Fruit fly (Drosophila melanogaster) whole organism, wandering third instar larva: ENCODE measurements around the gene heix.

Experiments
- CG32264 ChIP-seq: fragments of 200-800 bp; sonication (Bioruptor generic); optimal IDR thresholded peaks from 2 replicates; lab custom pipeline; 2016; ENCODE audit warnings: missing biosample characterization, missing genetic modification characterization
- Dfd ChIP-seq: fragments of >200 bp; optimal IDR thresholded peaks from 2 replicates; lab custom pipeline; 2017; ENCODE audit warnings: missing biosample characterization, missing genetic modification characterization
- HLH106 ChIP-seq: fragments of 200-800 bp; optimal IDR thresholded peaks from 3 replicates; lab custom pipeline; 2019; ENCODE audit warnings: missing biosample characterization, mild to moderate bottlenecking, missing genetic modification characterization, moderate library complexity
- Hnf4 ChIP-seq: fragments of 200-800 bp; sonication (Bioruptor generic); optimal IDR thresholded peaks from 2 replicates; lab custom pipeline; 2016; ENCODE audit warnings: missing biosample characterization, mild to moderate bottlenecking, missing genetic modification characterization
- Myc ChIP-seq: fragments of >200 bp; optimal IDR thresholded peaks from 2 replicates; lab custom pipeline; 2017
- OdsH ChIP-seq: fragments of 200-800 bp; sonication (Bioruptor generic); optimal IDR thresholded peaks from 2 replicates; lab custom pipeline; 2016; ENCODE audit warnings: missing biosample characterization, mild to moderate bottlenecking, missing genetic modification characterization
- Rel ChIP-seq, 2 experiments: fragments of 200-800 bp; sonication (Bioruptor generic) in 1 of 2; optimal IDR thresholded peaks; 2 replicates in 1 of 2; 3 replicates in 1 of 2; lab custom pipeline; 2016 to 2019; ENCODE audit warnings: mild to moderate bottlenecking in 2 of 2, missing biosample characterization in 2 of 2, missing genetic modification characterization in 2 of 2, moderate library complexity in 1 of 2
- Sp1 ChIP-seq: fragments of 200-800 bp; sonication (Bioruptor generic); optimal IDR thresholded peaks from 3 replicates; lab custom pipeline; 2019; ENCODE audit warnings: missing biosample characterization, mild to moderate bottlenecking, missing genetic modification characterization, moderate library complexity
- h ChIP-seq: fragments of 200-800 bp; sonication (Bioruptor generic); optimal IDR thresholded peaks from 3 replicates; lab custom pipeline; 2016; ENCODE audit warnings: missing biosample characterization, mild to moderate bottlenecking, missing genetic modification characterization
- pan ChIP-seq: fragments of >200 bp; optimal IDR thresholded peaks from 2 replicates; lab custom pipeline; 2017
- psq ChIP-seq: fragments of 200-800 bp; sonication (Bioruptor generic); optimal IDR thresholded peaks from 3 replicates; lab custom pipeline; 2017; ENCODE audit warnings: missing biosample characterization, mild to moderate bottlenecking, missing genetic modification characterization, moderate library complexity
- sv ChIP-seq: fragments of 200-800 bp; sonication (Bioruptor generic); optimal IDR thresholded peaks from 3 replicates; lab custom pipeline; 2016; ENCODE audit warnings: missing biosample characterization, missing genetic modification characterization
- woc ChIP-seq: sonication (Bioruptor generic); optimal IDR thresholded peaks from 2 replicates; lab custom pipeline; 2016; ENCODE audit warnings: missing biosample characterization, mild to moderate bottlenecking, missing genetic modification characterization

dm6 chr2L:16276820-16277219, 22.8 kb downstream of the heix start:
- no peak for TF ChIP-seq psq (GFP tag; lab: Kevin White, UChicago)
- no peak for TF ChIP-seq Hnf4 (GFP tag; lab: Kevin White, UChicago)
- no peak for TF ChIP-seq h (GFP tag; lab: Kevin White, UChicago)
- no peak for TF ChIP-seq pan
- no peak for TF ChIP-seq Dfd (GFP tag; lab: Kevin White, UChicago)
- no peak for TF ChIP-seq HLH106 (tag; lab: Kevin White, UChicago)
- TF ChIP-seq OdsH (GFP tag; lab: Kevin White, UChicago) = no peak
- no peak for TF ChIP-seq Rel (GFP tag; optimal IDR thresholded peaks at IDR 0.05; lab: Kevin White, UChicago)
- TF ChIP-seq Rel (tag; optimal IDR thresholded peaks at IDR 0.05; lab: Kevin White, UChicago) = no peak
- TF ChIP-seq Sp1 (GFP tag; lab: Kevin White, UChicago) = no peak
- TF ChIP-seq Myc (lab: Kevin White, UChicago) = no peak
- no peak for TF ChIP-seq CG32264 (GFP tag; lab: Kevin White, UChicago)
- no peak for TF ChIP-seq sv (GFP tag; lab: Kevin White, UChicago)
- TF ChIP-seq woc = no peak
